Fruit fly (Drosophila melanogaster) whole organism, wandering third instar larva: ENCODE measurements around the gene Atg8a.

Experiments
- Abd-B ChIP-seq: fragments of >200 bp; optimal IDR thresholded peaks from 2 replicates; lab custom pipeline; 2017; ENCODE audit warnings: missing biosample characterization, missing genetic modification characterization
- CG32264 ChIP-seq: fragments of 200-800 bp; sonication (Bioruptor generic); optimal IDR thresholded peaks from 2 replicates; lab custom pipeline; 2016; ENCODE audit warnings: missing biosample characterization, missing genetic modification characterization
- CG9705 ChIP-seq: fragments of 200-800 bp; sonication (Bioruptor generic); optimal IDR thresholded peaks from 2 replicates; lab custom pipeline; 2018; ENCODE audit warnings: missing biosample characterization, mild to moderate bottlenecking, missing genetic modification characterization
- CrebA ChIP-seq: fragments of 200-800 bp; sonication (Bioruptor generic); optimal IDR thresholded peaks from 2 replicates; lab custom pipeline; 2016; ENCODE audit warnings: missing biosample characterization, mild to moderate bottlenecking, missing genetic modification characterization, borderline replicate concordance
- Dfd ChIP-seq: fragments of >200 bp; optimal IDR thresholded peaks from 2 replicates; lab custom pipeline; 2017; ENCODE audit warnings: missing biosample characterization, missing genetic modification characterization
- Dif ChIP-seq: fragments of 200-275, 200-300 bp; sonication (Bioruptor generic); optimal IDR thresholded peaks from 2 replicates; lab custom pipeline; 2018; ENCODE audit warnings: missing biosample characterization, missing genetic modification characterization; ENCODE audit not compliant: partially characterized antibody
- GATAd ChIP-seq: sonication (Bioruptor generic); optimal IDR thresholded peaks from 2 replicates; lab custom pipeline; 2016; ENCODE audit warnings: missing biosample characterization, missing genetic modification characterization
- HLH106 ChIP-seq: fragments of 200-800 bp; optimal IDR thresholded peaks from 3 replicates; lab custom pipeline; 2019; ENCODE audit warnings: missing biosample characterization, mild to moderate bottlenecking, missing genetic modification characterization, moderate library complexity
- Hnf4 ChIP-seq: fragments of 200-800 bp; sonication (Bioruptor generic); optimal IDR thresholded peaks from 2 replicates; lab custom pipeline; 2016; ENCODE audit warnings: missing biosample characterization, mild to moderate bottlenecking, missing genetic modification characterization
- Hr78 ChIP-seq: fragments of >200 bp; optimal IDR thresholded peaks from 2 replicates; lab custom pipeline; 2017; ENCODE audit warnings: missing biosample characterization, missing genetic modification characterization
- Hr83 ChIP-seq: fragments of 200-300 bp; sonication (Bioruptor generic); optimal IDR thresholded peaks from 2 replicates; lab custom pipeline; 2016; ENCODE audit warnings: missing biosample characterization, mild to moderate bottlenecking, missing genetic modification characterization, moderate library complexity; ENCODE audit not compliant: poor library complexity, severe bottlenecking
- Jra ChIP-seq: sonication (Bioruptor generic); optimal IDR thresholded peaks from 2 replicates; lab custom pipeline; 2016; ENCODE audit warnings: missing biosample characterization, missing genetic modification characterization
- Myc ChIP-seq: fragments of >200 bp; optimal IDR thresholded peaks from 2 replicates; lab custom pipeline; 2017
- N ChIP-seq: fragments of >200 bp; optimal IDR thresholded peaks from 2 replicates; lab custom pipeline; 2018; ENCODE audit warnings: missing biosample characterization, missing external identifiers, missing genetic modification characterization
- Rel ChIP-seq, 2 experiments: fragments of 200-800 bp; sonication (Bioruptor generic) in 1 of 2; optimal IDR thresholded peaks; 2 replicates in 1 of 2; 3 replicates in 1 of 2; lab custom pipeline; 2016 to 2019; ENCODE audit warnings: mild to moderate bottlenecking in 2 of 2, missing biosample characterization in 2 of 2, missing genetic modification characterization in 2 of 2, moderate library complexity in 1 of 2
- Sp1 ChIP-seq: fragments of 200-800 bp; sonication (Bioruptor generic); optimal IDR thresholded peaks from 3 replicates; lab custom pipeline; 2019; ENCODE audit warnings: missing biosample characterization, mild to moderate bottlenecking, missing genetic modification characterization, moderate library complexity
- Vsx2 ChIP-seq: fragments of 200-300, 225-300 bp; sonication (Bioruptor generic); optimal IDR thresholded peaks from 2 replicates; lab custom pipeline; 2018; ENCODE audit warnings: missing biosample characterization, missing genetic modification characterization; ENCODE audit not compliant: partially characterized antibody
- br ChIP-seq: fragments of 200-800 bp; sonication (Bioruptor generic); optimal IDR thresholded peaks from 2 replicates; lab custom pipeline; 2016; ENCODE audit warnings: missing biosample characterization, missing genetic modification characterization
- brk ChIP-seq: fragments of 200-800 bp; sonication (Bioruptor generic); optimal IDR thresholded peaks from 2 replicates; lab custom pipeline; 2016; ENCODE audit warnings: missing biosample characterization, mild to moderate bottlenecking, missing genetic modification characterization
- dl ChIP-seq, 2 experiments: fragments of 175-275, 200-275 bp in 1 of 2; fragments of 200-275 bp in 1 of 2; sonication (Bioruptor generic); optimal IDR thresholded peaks; lab custom pipeline; 2018; ENCODE audit warnings: mild to moderate bottlenecking in 2 of 2, missing biosample characterization in 2 of 2, missing genetic modification characterization in 2 of 2, moderate library complexity in 2 of 2; ENCODE audit not compliant: partially characterized antibody in 2 of 2, insufficient read depth in 1 of 2
- dmrt93B ChIP-seq: fragments of 200-800 bp; sonication (Bioruptor generic); optimal IDR thresholded peaks from 2 replicates; lab custom pipeline; 2018; ENCODE audit warnings: missing biosample characterization, mild to moderate bottlenecking, missing genetic modification characterization
- dsf ChIP-seq: sonication (Bioruptor generic); optimal IDR thresholded peaks from 2 replicates; lab custom pipeline; 2016; ENCODE audit warnings: missing biosample characterization, missing genetic modification characterization, borderline replicate concordance
- foxo ChIP-seq, 2 experiments: fragments of 200-800 bp; sonication (Bioruptor generic); optimal IDR thresholded peaks; 2 replicates in 1 of 2; 3 replicates in 1 of 2; lab custom pipeline; 2016 to 2017; ENCODE audit warnings: missing biosample characterization in 2 of 2, missing genetic modification characterization in 2 of 2
- fru ChIP-seq: fragments of 200-800 bp; sonication (Bioruptor generic); optimal IDR thresholded peaks from 3 replicates; lab custom pipeline; 2016; ENCODE audit warnings: missing biosample characterization, mild to moderate bottlenecking, missing genetic modification characterization
- h ChIP-seq: fragments of 200-800 bp; sonication (Bioruptor generic); optimal IDR thresholded peaks from 3 replicates; lab custom pipeline; 2016; ENCODE audit warnings: missing biosample characterization, mild to moderate bottlenecking, missing genetic modification characterization
- jim ChIP-seq: fragments of 175-275, 200-325 bp; sonication (Bioruptor generic); optimal IDR thresholded peaks from 2 replicates; lab custom pipeline; 2016; ENCODE audit warnings: missing biosample characterization, mild to moderate bottlenecking, missing genetic modification characterization
- lola ChIP-seq: fragments of >200 bp; optimal IDR thresholded peaks from 2 replicates; lab custom pipeline; 2017; ENCODE audit warnings: missing biosample characterization, missing genetic modification characterization
- pan ChIP-seq: fragments of >200 bp; optimal IDR thresholded peaks from 2 replicates; lab custom pipeline; 2017
- rgr ChIP-seq: fragments of 200-800 bp; sonication (Bioruptor generic); optimal IDR thresholded peaks from 3 replicates; lab custom pipeline; 2016; ENCODE audit warnings: missing biosample characterization, mild to moderate bottlenecking, missing genetic modification characterization
- sage ChIP-seq: fragments of 200-800 bp; sonication (Bioruptor generic); optimal IDR thresholded peaks from 2 replicates; lab custom pipeline; 2016; ENCODE audit warnings: missing biosample characterization, mild to moderate bottlenecking, missing genetic modification characterization
- sv ChIP-seq: fragments of 200-800 bp; sonication (Bioruptor generic); optimal IDR thresholded peaks from 3 replicates; lab custom pipeline; 2016; ENCODE audit warnings: missing biosample characterization, missing genetic modification characterization
- usp ChIP-seq: fragments of >200 bp; optimal IDR thresholded peaks from 2 replicates; lab custom pipeline; 2017; ENCODE audit warnings: missing biosample characterization, missing genetic modification characterization
- woc ChIP-seq: sonication (Bioruptor generic); optimal IDR thresholded peaks from 2 replicates; lab custom pipeline; 2016; ENCODE audit warnings: missing biosample characterization, mild to moderate bottlenecking, missing genetic modification characterization

Atg8a gene

dm6 chrX:10745590-10745953 is 22.6 kb downstream of the Atg8a start:
- TF ChIP-seq pan (lab: Kevin White, UChicago) (no peak), sv (no peak), GATAd (GFP tag; lab: Kevin White, UChicago) (no peak), CG32264 (no peak), Sp1 (GFP tag; lab: Kevin White, UChicago) (no peak), usp (GFP tag; lab: Kevin White, UChicago) (no peak), brk (GFP tag; lab: Kevin White, UChicago) (no peak)

dm6 chrX:10744773-10745589 is 23.2 kb downstream of the Atg8a start, which contains the start of gene stx:
Gene stx (minus strand): TSS chrX:10744943.
- peak; percentile 25 for TF ChIP-seq fru (GFP tag; lab: Kevin White, UChicago)
- peak; percentile 17 for TF ChIP-seq rgr (GFP tag; lab: Kevin White, UChicago)
- TF ChIP-seq Abd-B: no peak
- TF ChIP-seq CrebA (GFP tag; lab: Kevin White, UChicago): no peak
- TF ChIP-seq br: no peak
- TF ChIP-seq sage (GFP tag; lab: Kevin White, UChicago): no peak
- no peak for TF ChIP-seq Vsx2 (GFP tag; lab: Kevin White, UChicago)
- TF ChIP-seq CG32264: no peak
- TF ChIP-seq Myc (lab: Kevin White, UChicago): peak; percentile 66
- TF ChIP-seq sv: no peak
- TF ChIP-seq jim (GFP tag; lab: Kevin White, UChicago): peak; percentile 37
- peak in 1 of 2 experiments; percentile 24 for TF ChIP-seq dl (GFP tag; optimal IDR thresholded peaks at IDR 0.05; lab: Kevin White, UChicago; ENCODE audit: insufficient read depth in 1 of 2, partially characterized antibody in 2 of 2)
- TF ChIP-seq Hr78 (GFP tag; lab: Kevin White, UChicago): no peak
- peak; percentile 85 for TF ChIP-seq Hr83 (GFP tag; lab: Kevin White, UChicago)
- peak; percentile 34 for TF ChIP-seq dsf (GFP tag; lab: Kevin White, UChicago)
- no peak for TF ChIP-seq N
- TF ChIP-seq Dfd (GFP tag; lab: Kevin White, UChicago): no peak
- no peak for TF ChIP-seq lola
- peak; percentile 16 for TF ChIP-seq Jra (GFP tag; lab: Kevin White, UChicago)
- TF ChIP-seq dmrt93B: no peak
- TF ChIP-seq woc: peak; percentile 71
- TF ChIP-seq foxo (GFP tag; optimal IDR thresholded peaks at IDR 0.05; lab: Kevin White, UChicago): peak in 1 of 2 experiments; percentile 8
- no peak for TF ChIP-seq pan (lab: Kevin White, UChicago)
- peak; percentile 35 for TF ChIP-seq Sp1 (GFP tag; lab: Kevin White, UChicago)
- no peak for TF ChIP-seq Rel (GFP tag; optimal IDR thresholded peaks at IDR 0.05; lab: Kevin White, UChicago)
- TF ChIP-seq Rel (tag; optimal IDR thresholded peaks at IDR 0.05; lab: Kevin White, UChicago): peak; percentile 91
- TF ChIP-seq h (GFP tag; lab: Kevin White, UChicago): peak; percentile 6
- TF ChIP-seq Dif (GFP tag; lab: Kevin White, UChicago): peak; percentile 67
- TF ChIP-seq CG9705: no peak
- no peak for TF ChIP-seq usp (GFP tag; lab: Kevin White, UChicago)
- peak; percentile 7 for TF ChIP-seq HLH106
- peak; percentile 41 for TF ChIP-seq Hnf4 (GFP tag; lab: Kevin White, UChicago)

- no peak for TF ChIP-seq Sp1 (GFP tag; lab: Kevin White, UChicago)
- TF ChIP-seq Vsx2 (GFP tag; lab: Kevin White, UChicago): no peak
- no peak for TF ChIP-seq dmrt93B
- TF ChIP-seq Dfd (GFP tag; lab: Kevin White, UChicago): no peak
- no peak for TF ChIP-seq fru (GFP tag; lab: Kevin White, UChicago)
- no peak for TF ChIP-seq rgr (GFP tag; lab: Kevin White, UChicago)
- no peak for TF ChIP-seq woc
- no peak for TF ChIP-seq Hnf4 (GFP tag; lab: Kevin White, UChicago)
- no peak for TF ChIP-seq sage (GFP tag; lab: Kevin White, UChicago)
- no peak for TF ChIP-seq pan (lab: Kevin White, UChicago)
- no peak for TF ChIP-seq CrebA (GFP tag; lab: Kevin White, UChicago)
- no peak for TF ChIP-seq GATAd (GFP tag; lab: Kevin White, UChicago)
Measured at dm6 chrX:10744315-10744767, 23.8 kb downstream of the Atg8a start, which contains the start of gene ras. Gene ras (plus strand): TSS chrX:10744502.
